Worm (Caenorhabditis elegans): ENCODE data around the gene twk-45.

DNA sequence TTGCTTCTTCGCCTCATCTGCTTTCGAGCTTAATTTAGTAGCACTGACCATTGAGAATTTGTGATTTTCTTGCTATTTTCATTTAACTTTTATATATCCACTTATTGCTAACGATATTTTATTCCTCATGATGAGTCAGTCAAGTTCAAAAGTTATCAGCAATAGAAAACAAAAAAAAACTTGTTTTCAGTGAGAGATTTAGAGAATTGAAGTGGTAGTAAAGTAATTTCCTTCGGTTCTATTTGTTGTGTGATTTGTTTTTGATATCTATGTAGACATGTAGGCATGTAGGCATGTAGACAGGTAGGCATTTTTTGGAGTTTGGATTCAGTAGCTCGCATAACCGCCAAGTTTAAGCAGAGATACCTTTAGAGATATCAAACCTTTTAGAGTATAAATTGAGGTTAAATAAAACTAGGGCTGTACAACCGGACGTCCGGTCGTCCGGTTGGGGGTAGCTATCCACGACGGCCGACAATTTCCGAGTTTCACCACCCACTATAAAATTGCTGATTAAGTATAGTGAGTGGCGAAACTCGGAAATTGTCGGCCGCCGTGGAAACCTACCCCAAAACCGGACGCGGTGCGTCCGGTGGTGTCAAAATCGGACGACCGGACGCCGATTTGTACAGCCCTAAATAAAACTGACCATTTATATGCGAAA lies 39.3 kb upstream of the twk-45 start, which contains the start of gene Y71H2AR.2:
- TF ChIP-seq elt-3 (tag; optimal IDR thresholded peaks at IDR 0.05) (no peak), skn-1 (tag; optimal IDR thresholded peaks at IDR 0.05) (no peak), elt-1 (tag; optimal IDR thresholded peaks at IDR 0.05) (no peak), daf-12 (tag; optimal IDR thresholded peaks at IDR 0.05) (no peak), ama-1 (optimal IDR thresholded peaks at IDR 0.05) (no peak), ztf-11 (tag; optimal IDR thresholded peaks at IDR 0.05) (no peak)

Data from whole organism, L3 larva.